Worm (Caenorhabditis elegans) whole organism, midembryonic: ENCODE data around the gene cox-17.

ENCODE experiments used
- klf-2 ChIP-seq: fragments of 200-800 bp; sonication (Bioruptor generic); conservative IDR thresholded peaks from 2 replicates; pipeline ENCODE4 v1.3.6; 2022; ENCODE audit warnings: missing genetic modification reagents, missing genetic modification characterization, missing compliant biosample characterization
- med-1 ChIP-seq: sonication (generic microtip); optimal IDR thresholded peaks from 2 replicates; lab custom pipeline; 2017; ENCODE audit warnings: missing genetic modification characterization, mild to moderate bottlenecking, missing compliant biosample characterization, antibody characterized with exemption, missing genetic modification reagents; ENCODE audit not compliant: insufficient read depth
- ref-1 ChIP-seq: fragments of 200-800 bp; sonication (Bioruptor generic); conservative IDR thresholded peaks from 2 replicates; pipeline ENCODE4 v1.3.6; 2022; ENCODE audit warnings: missing genetic modification reagents, missing genetic modification characterization, missing compliant biosample characterization
- ztf-23 ChIP-seq: fragments of 200-800 bp; sonication (Bioruptor generic); IDR thresholded peaks from 2 replicates; pipeline ENCODE4 v1.3.6; 2022; ENCODE audit warnings: missing genetic modification reagents, missing genetic modification characterization, missing compliant biosample characterization

ce11 chrIII:149132-149531 is 41.7 kb upstream of the cox-17 start:
- TF ChIP-seq ref-1 (no peak), med-1 (no peak), klf-2 (GFP tag; lab: Robert Waterston, UW) (no peak), ztf-23 (GFP tag; lab: Robert Waterston, UW) (no peak)
